Worm (Caenorhabditis elegans) whole organism, L1 larva: ENCODE results near the gene K09C6.8.

Experiments
- F16B12.6 ChIP-seq: fragments of 150-350 bp; optimal IDR thresholded peaks from 2 replicates; lab custom pipeline; 2014; ENCODE audit warnings: missing biosample characterization, missing genetic modification characterization
- ceh-82 ChIP-seq, 3 experiments: fragments of 150-350 bp in 1 of 3; sonication (generic microtip) in 2 of 3; optimal IDR thresholded peaks; 2 replicates each; lab custom pipeline; 2014 to 2017; ENCODE audit warnings: missing biosample characterization in 3 of 3, missing genetic modification characterization in 3 of 3
- mep-1 ChIP-seq: fragments of 150-350 bp; optimal IDR thresholded peaks from 2 replicates; lab custom pipeline; 2014; ENCODE audit warnings: missing biosample characterization, missing genetic modification characterization
- nhr-12 ChIP-seq: sonication (generic microtip); optimal IDR thresholded peaks from 2 replicates; lab custom pipeline; 2017; ENCODE audit warnings: missing biosample characterization, missing genetic modification characterization
- tbx-2 ChIP-seq: sonication (generic microtip); optimal IDR thresholded peaks from 2 replicates; lab custom pipeline; 2016; ENCODE audit warnings: missing genetic modification characterization, missing compliant biosample characterization

ce11 chrV:849042-849441, 6.0 kb upstream of the K09C6.8 start:
- TF ChIP-seq ceh-82 (tag; optimal IDR thresholded peaks at IDR 0.05; lab: Kevin White, UChicago) (no peak), F16B12.6 (tag; lab: Kevin White, UChicago) (no peak), nhr-12 (tag; lab: Kevin White, UChicago) (no peak), mep-1 (no peak), tbx-2 (tag; lab: Kevin White, UChicago) (no peak)
